Fruit fly (Drosophila melanogaster) whole organism: ENCODE measurements around the gene Qsox2.

Experiments
- CG8478 ChIP-seq: fragments of >200 bp; optimal IDR thresholded peaks from 2 replicates; lab custom pipeline; 2018; ENCODE audit warnings: inconsistent platforms
- Dll ChIP-seq: fragments of >200 bp; optimal IDR thresholded peaks from 2 replicates; lab custom pipeline; 2017
- EcR ChIP-seq, 2 experiments: fragments of >200 bp; optimal IDR thresholded peaks; 2 replicates each; lab custom pipeline; 2017; ENCODE audit warnings: missing biosample characterization in 2 of 2, missing genetic modification characterization in 2 of 2, missing genetic modification reagents in 2 of 2
- pan ChIP-seq: fragments of >200 bp; optimal IDR thresholded peaks from 2 replicates; lab custom pipeline; 2017
- psq ChIP-seq: fragments of >200 bp; optimal IDR thresholded peaks from 2 replicates; lab custom pipeline; 2017
- usp ChIP-seq: fragments of >200 bp; optimal IDR thresholded peaks from 2 replicates; lab custom pipeline; 2017; ENCODE audit warnings: missing biosample characterization, missing genetic modification characterization, mixed read lengths

Qsox2 gene

dm6 chr3R:21895961-21896875, 17.3 kb upstream of the Qsox2 start:
- TF ChIP-seq psq (lab: Kevin White, UChicago) (no peak), EcR (GFP tag; optimal IDR thresholded peaks at IDR 0.05; lab: Kevin White, UChicago) (peak; percentile 77 to 82), usp (GFP tag; lab: Kevin White, UChicago) (no peak), pan (lab: Kevin White, UChicago) (no peak), CG8478 (no peak), Dll (lab: Kevin White, UChicago) (no peak)

- no peak for TF ChIP-seq CG8478
- TF ChIP-seq pan (lab: Kevin White, UChicago), result no peak
- no peak for TF ChIP-seq Dll (lab: Kevin White, UChicago)
- no peak for TF ChIP-seq EcR (GFP tag; optimal IDR thresholded peaks at IDR 0.05; lab: Kevin White, UChicago)
- no peak for TF ChIP-seq psq (lab: Kevin White, UChicago)
- TF ChIP-seq usp (GFP tag; lab: Kevin White, UChicago), result no peak
Measured at dm6 chr3R:21897565-21897964, 16.0 kb upstream of the Qsox2 start.

- TF ChIP-seq EcR (GFP tag; optimal IDR thresholded peaks at IDR 0.05; lab: Kevin White, UChicago), result peak; percentile 59 to 85
- no peak for TF ChIP-seq usp (GFP tag; lab: Kevin White, UChicago)
Measured at dm6 chr3R:21898758-21899157, 14.8 kb upstream of the Qsox2 start.

- TF ChIP-seq psq (lab: Kevin White, UChicago) (no peak), Dll (lab: Kevin White, UChicago) (no peak), EcR (GFP tag; optimal IDR thresholded peaks at IDR 0.05; lab: Kevin White, UChicago) (no peak), pan (lab: Kevin White, UChicago) (no peak), usp (GFP tag; lab: Kevin White, UChicago) (no peak), CG8478 (no peak)
Measured at dm6 chr3R:21899170-21899575, 14.4 kb upstream of the Qsox2 start.

dm6 chr3R:21904345-21904744, 9.2 kb upstream of the Qsox2 start:
- TF ChIP-seq EcR (GFP tag; optimal IDR thresholded peaks at IDR 0.05; lab: Kevin White, UChicago) (peak; percentile 34 to 77), psq (lab: Kevin White, UChicago) (no peak)

dm6 chr3R:21905615-21906014, 7.9 kb upstream of the Qsox2 start:
- TF ChIP-seq CG8478, result no peak
- TF ChIP-seq usp (GFP tag; lab: Kevin White, UChicago), result no peak
- no peak for TF ChIP-seq Dll (lab: Kevin White, UChicago)
- no peak for TF ChIP-seq EcR (GFP tag; optimal IDR thresholded peaks at IDR 0.05; lab: Kevin White, UChicago)
- no peak for TF ChIP-seq pan (lab: Kevin White, UChicago)
- no peak for TF ChIP-seq psq (lab: Kevin White, UChicago)

- TF ChIP-seq usp (GFP tag; lab: Kevin White, UChicago), result no peak
- no peak for TF ChIP-seq pan (lab: Kevin White, UChicago)
- TF ChIP-seq psq (lab: Kevin White, UChicago), result no peak
- no peak for TF ChIP-seq CG8478
- no peak for TF ChIP-seq Dll (lab: Kevin White, UChicago)
- TF ChIP-seq EcR (GFP tag; optimal IDR thresholded peaks at IDR 0.05; lab: Kevin White, UChicago), result no peak
Measured at dm6 chr3R:21906867-21907266, 6.7 kb upstream of the Qsox2 start.

dm6 chr3R:21911516-21911915, 2.0 kb upstream of the Qsox2 start, which contains the start of gene Qsox3:
Gene Qsox3, plus strand, starts transcription at chr3R:21911816.
- TF ChIP-seq usp (GFP tag; lab: Kevin White, UChicago) (no peak), psq (lab: Kevin White, UChicago) (no peak), pan (lab: Kevin White, UChicago) (no peak), CG8478 (no peak), Dll (lab: Kevin White, UChicago) (no peak), EcR (GFP tag; optimal IDR thresholded peaks at IDR 0.05; lab: Kevin White, UChicago) (no peak)

- TF ChIP-seq EcR (GFP tag; optimal IDR thresholded peaks at IDR 0.05; lab: Kevin White, UChicago) (no peak), pan (lab: Kevin White, UChicago) (no peak), CG8478 (no peak), psq (lab: Kevin White, UChicago) (no peak), usp (GFP tag; lab: Kevin White, UChicago) (no peak), Dll (lab: Kevin White, UChicago) (no peak)
Measured at dm6 chr3R:21916987-21917386, 3.4 kb downstream of the Qsox2 start.

- TF ChIP-seq usp (GFP tag; lab: Kevin White, UChicago), result no peak
Measured at dm6 chr3R:21920495-21920894, 6.9 kb downstream of the Qsox2 start.

dm6 chr3R:21921363-21922208, 8.0 kb downstream of the Qsox2 start:
- TF ChIP-seq pan (lab: Kevin White, UChicago), result peak; percentile 91
- TF ChIP-seq usp (GFP tag; lab: Kevin White, UChicago), result no peak
- peak in 1 of 2 experiments; percentile 12 for TF ChIP-seq EcR (GFP tag; optimal IDR thresholded peaks at IDR 0.05; lab: Kevin White, UChicago)
- TF ChIP-seq psq (lab: Kevin White, UChicago), result no peak
- no peak for TF ChIP-seq CG8478
- no peak for TF ChIP-seq Dll (lab: Kevin White, UChicago)
